Fruit fly (Drosophila melanogaster): ENCODE data around the gene Ctl2.
A peak's percentile ranks its signal among the peaks of the same experiment; 100 is the strongest.

Gene Ctl2

dm6 chr3R:29151621-29152092 is 28.5 kb downstream of the Ctl2 start, which contains the start of gene eIF2D (continued):
- TF ChIP-seq NC2α (GFP tag; optimal IDR thresholded peaks at IDR 0.05) (no peak), CG4360 (GFP tag; IDR thresholded peaks at IDR 0.05) (0 out of 2 replicates have a peak, but pooled peaks have one; percentile 34), jigr1 (GFP tag; IDR thresholded peaks at IDR 0.05) (no peak), CG14965 (GFP tag; optimal IDR thresholded peaks at IDR 0.05; ENCODE audit: borderline replicate concordance) (no peak), tio (GFP tag; optimal IDR thresholded peaks at IDR 0.05) (no peak), CG17359 (tag; optimal IDR thresholded peaks at IDR 0.05) (peak; percentile 63), CG32767 (GFP tag; IDR thresholded peaks at IDR 0.05) (peak; percentile 17; the same call in 1 of the 2 replicates), fru (optimal IDR thresholded peaks at IDR 0.05) (no peak), CG6813 (GFP tag; optimal IDR thresholded peaks at IDR 0.05) (peak; percentile 59), scrt (GFP tag; optimal IDR thresholded peaks at IDR 0.05) (no peak), seq (GFP tag; IDR thresholded peaks at IDR 0.05) (0 out of 2 replicates have a peak, but pooled peaks have one; percentile 42), CG2199 (GFP tag; IDR thresholded peaks at IDR 0.05) (peak; percentile 40; the same call in 1 of the 3 replicates), PHDP (tag; optimal IDR thresholded peaks at IDR 0.05) (peak; percentile 63), CG34422 (GFP tag; IDR thresholded peaks at IDR 0.05) (peak; percentile 74; the same call in 1 of the 3 replicates), HmgZ (tag; optimal IDR thresholded peaks at IDR 0.05) (peak; percentile 43), CG10565 (GFP tag; optimal IDR thresholded peaks at IDR 0.05) (no peak), CG11723 (GFP tag; optimal IDR thresholded peaks at IDR 0.05) (no peak), wek (GFP tag; optimal IDR thresholded peaks at IDR 0.05) (peak; percentile 83), Sox100B (GFP tag; optimal IDR thresholded peaks at IDR 0.05) (no peak), trem (tag; optimal IDR thresholded peaks at IDR 0.05) (peak; percentile 50), dan (GFP tag; IDR thresholded peaks at IDR 0.05) (no peak), CG15011 (GFP tag; optimal IDR thresholded peaks at IDR 0.05) (no peak), CG1603 (tag; optimal IDR thresholded peaks at IDR 0.05) (peak; percentile 47), CG6175 (GFP tag; IDR thresholded peaks at IDR 0.05) (no peak), Aef1 (GFP tag; IDR thresholded peaks at IDR 0.05) (peak; percentile 34; the same call in 1 of the 3 replicates), CG10462 (GFP tag; optimal IDR thresholded peaks at IDR 0.05) (no peak), tup (GFP tag; optimal IDR thresholded peaks at IDR 0.05) (no peak), CG15479 (GFP tag; optimal IDR thresholded peaks at IDR 0.05) (peak; percentile 41), CG10979 (tag; optimal IDR thresholded peaks at IDR 0.05) (peak; percentile 66), CG8765 (GFP tag; IDR thresholded peaks at IDR 0.05) (no peak), Dbx (GFP tag; IDR thresholded peaks at IDR 0.05) (no peak; the same call in 2 of the 3 replicates), Gug (GFP tag; IDR thresholded peaks at IDR 0.05) (0 out of 4 replicates have a peak, but pooled peaks have one; percentile 8), gcm (GFP tag; optimal IDR thresholded peaks at IDR 0.05) (peak; percentile 26), Stat92E (GFP tag; optimal IDR thresholded peaks at IDR 0.05) (no peak), ind (GFP tag; optimal IDR thresholded peaks at IDR 0.05) (peak; percentile 57), Bteb2 (GFP tag; optimal IDR thresholded peaks at IDR 0.05) (peak; percentile 53), CG3726 (GFP tag; IDR thresholded peaks at IDR 0.05) (no peak), Bdp1 (GFP tag; optimal IDR thresholded peaks at IDR 0.05) (peak; percentile 20), GATAe (GFP tag; conservative IDR thresholded peaks at IDR 0.05) (no peak), CG12659 (GFP tag; optimal IDR thresholded peaks at IDR 0.05) (peak; percentile 53), CG15514 (GFP tag; optimal IDR thresholded peaks at IDR 0.05) (peak; percentile 77), CG11085 (GFP tag; IDR thresholded peaks at IDR 0.05) (no peak), mld (GFP tag; IDR thresholded peaks at IDR 0.05; ENCODE audit: partially characterized antibody) (no peak), CG4328 (GFP tag; optimal IDR thresholded peaks at IDR 0.05) (peak; percentile 27), tna (GFP tag; IDR thresholded peaks at IDR 0.05; ENCODE audit: partially characterized antibody) (no peak), Mrtf (GFP tag; IDR thresholded peaks at IDR 0.05) (peak; percentile 61; the same call in 1 of the 3 replicates), CG9876 (GFP tag; optimal IDR thresholded peaks at IDR 0.05) (no peak), CG11398 (GFP tag; optimal IDR thresholded peaks at IDR 0.05) (no peak), Ssrp (tag; optimal IDR thresholded peaks at IDR 0.05) (peak; percentile 34), ssp (GFP tag; IDR thresholded peaks at IDR 0.05) (no peak)
